Fruit fly (Drosophila melanogaster): Measurements from ENCODE around the gene CG8086.

CG8086 gene

DNA sequence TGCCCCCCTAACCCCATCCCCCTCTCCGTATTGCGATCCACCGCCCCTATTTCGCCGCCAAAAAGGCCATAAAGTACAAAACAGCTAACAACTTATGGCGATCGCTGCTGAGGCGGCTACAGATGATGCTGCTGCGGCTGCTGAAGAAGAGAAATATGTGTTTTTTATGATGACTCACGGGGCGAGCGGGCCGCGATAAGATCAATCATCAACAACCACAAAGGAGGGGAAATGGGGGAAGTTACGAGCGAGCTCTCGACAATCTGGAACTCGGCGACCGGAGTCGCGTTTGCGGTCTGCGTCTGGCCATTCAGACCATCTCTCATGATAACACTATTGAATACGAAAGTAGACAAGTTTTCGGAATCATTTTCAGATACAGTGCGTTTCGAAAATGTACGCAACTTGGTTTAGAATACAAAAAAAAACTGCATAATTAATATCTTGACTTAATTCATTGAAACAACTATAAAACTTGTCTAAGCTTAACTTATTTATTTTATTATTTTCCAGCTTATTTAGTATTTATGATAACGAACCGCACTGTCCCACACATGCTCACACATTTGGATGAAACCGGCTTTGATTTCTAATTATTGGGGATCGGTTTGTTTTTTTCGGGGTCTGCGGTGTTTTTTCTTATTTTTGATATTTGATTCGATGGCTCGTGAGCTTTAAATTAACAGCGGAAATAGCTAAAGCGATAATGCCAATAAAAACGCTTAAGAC is 35.0 kb upstream of the CG8086 start (continued):
- TF ChIP-seq CG12071 (GFP tag; optimal IDR thresholded peaks at IDR 0.05) (peak; percentile 93), CG13287 (GFP tag; IDR thresholded peaks at IDR 0.05; ENCODE audit: partially characterized antibody) (no peak), pum (GFP tag; optimal IDR thresholded peaks at IDR 0.05) (peak; percentile 92), CG6254 (GFP tag; optimal IDR thresholded peaks at IDR 0.05) (peak; percentile 91), CG10321 (GFP tag; IDR thresholded peaks at IDR 0.05) (peak; percentile 73; the same call in 1 of the 2 replicates), tna (GFP tag; IDR thresholded peaks at IDR 0.05; ENCODE audit: partially characterized antibody) (no peak), Gsc (GFP tag; IDR thresholded peaks at IDR 0.05) (no peak; the same call in 1 of the 2 replicates), CG10209 (GFP tag; optimal IDR thresholded peaks at IDR 0.05) (peak; percentile 94), Rx (GFP tag; IDR thresholded peaks at IDR 0.05) (peak; percentile 91), Xrp1 (GFP tag; IDR thresholded peaks at IDR 0.05) (peak; percentile 98), zen2 (GFP tag; IDR thresholded peaks at IDR 0.05; ENCODE audit: partially characterized antibody) (no peak), dpn (GFP tag; optimal IDR thresholded peaks at IDR 0.05) (peak; percentile 92 to 96), toy (GFP tag; IDR thresholded peaks at IDR 0.05) (peak; percentile 91), CG9727 (GFP tag; optimal IDR thresholded peaks at IDR 0.05) (peak; percentile 92), CG32532 (GFP tag; IDR thresholded peaks at IDR 0.05) (peak; percentile 98), ind (GFP tag; optimal IDR thresholded peaks at IDR 0.05) (peak; percentile 95), aop (GFP tag; IDR thresholded peaks at IDR 0.05) (peak; percentile 83; the same call in 1 of the 2 replicates), CG11695 (GFP tag; IDR thresholded peaks at IDR 0.05) (peak; percentile 100), CG2202 (tag; optimal IDR thresholded peaks at IDR 0.05) (peak; percentile 95), fd96Cb (tag; optimal IDR thresholded peaks at IDR 0.05) (peak; percentile 95), CG18764 (GFP tag; optimal IDR thresholded peaks at IDR 0.05) (peak; percentile 91), amos (GFP tag; IDR thresholded peaks at IDR 0.05; ENCODE audit: partially characterized antibody) (no peak), p53 (GFP tag; optimal IDR thresholded peaks at IDR 0.05) (peak; percentile 63), D (optimal IDR thresholded peaks at IDR 0.05) (no peak), D (GFP tag; optimal IDR thresholded peaks at IDR 0.05) (peak; percentile 95), CG30403 (GFP tag; optimal IDR thresholded peaks at IDR 0.05) (peak; percentile 96), CG10431 (GFP tag; optimal IDR thresholded peaks at IDR 0.05) (peak; percentile 91), CG5180 (GFP tag; optimal IDR thresholded peaks at IDR 0.05) (peak; percentile 89), ranshi (GFP tag; IDR thresholded peaks at IDR 0.05) (peak; percentile 96), CG31388 (GFP tag; optimal IDR thresholded peaks at IDR 0.05) (peak; percentile 76), fru (optimal IDR thresholded peaks at IDR 0.05) (no peak), abd-A (tag; optimal IDR thresholded peaks at IDR 0.05) (peak; percentile 98), CG12236 (GFP tag; optimal IDR thresholded peaks at IDR 0.05) (peak; percentile 90), CG7928 (GFP tag; optimal IDR thresholded peaks at IDR 0.05) (peak; percentile 76), hb (GFP tag; IDR thresholded peaks at IDR 0.05; ENCODE audit: partially characterized antibody) (no peak), croc (GFP tag; conservative IDR thresholded peaks at IDR 0.05) (peak; percentile 95), CG12219 (GFP tag; optimal IDR thresholded peaks at IDR 0.05) (peak; percentile 95), Adf1 (GFP tag; IDR thresholded peaks at IDR 0.05) (peak; percentile 75), wek (GFP tag; optimal IDR thresholded peaks at IDR 0.05) (peak; percentile 85), dm (GFP tag; optimal IDR thresholded peaks at IDR 0.05) (peak; percentile 88), Meics (GFP tag; optimal IDR thresholded peaks at IDR 0.05) (peak; percentile 96), maf-S (GFP tag; optimal IDR thresholded peaks at IDR 0.05) (peak; percentile 86), hkb (optimal IDR thresholded peaks at IDR 0.05) (no peak), hkb (GFP tag; IDR thresholded peaks at IDR 0.05) (peak; percentile 98), CG18599 (GFP tag; optimal IDR thresholded peaks at IDR 0.05) (peak; percentile 97), CG4360 (GFP tag; IDR thresholded peaks at IDR 0.05) (peak; percentile 82), sens-2 (GFP tag; IDR thresholded peaks at IDR 0.05) (peak; percentile 93), CG1832 (GFP tag; optimal IDR thresholded peaks at IDR 0.05) (no peak), Dp (GFP tag; optimal IDR thresholded peaks at IDR 0.05) (peak; percentile 10), bigmax (GFP tag; optimal IDR thresholded peaks at IDR 0.05) (peak; percentile 59)

Measured in whole organism, embryonic.